Worm (Caenorhabditis elegans) whole organism, L4/young adult: ENCODE results near the gene mrps-34.

Experiments used
- W03F9.2 ChIP-seq: fragments of 150-350 bp; optimal IDR thresholded peaks from 2 replicates; lab custom pipeline; 2014; ENCODE audit warnings: missing biosample characterization, missing genetic modification characterization
- dao-5 ChIP-seq: sonication (generic microtip); optimal IDR thresholded peaks from 2 replicates; lab custom pipeline; 2016; ENCODE audit warnings: missing genotype, missing genetic modification characterization, moderate library complexity, missing compliant biosample characterization
- him-1 ChIP-seq: sonication (generic microtip); optimal IDR thresholded peaks from 2 replicates; lab custom pipeline; 2016; ENCODE audit warnings: missing genotype, missing genetic modification reagents, missing genetic modification characterization, missing compliant biosample characterization

DNA sequence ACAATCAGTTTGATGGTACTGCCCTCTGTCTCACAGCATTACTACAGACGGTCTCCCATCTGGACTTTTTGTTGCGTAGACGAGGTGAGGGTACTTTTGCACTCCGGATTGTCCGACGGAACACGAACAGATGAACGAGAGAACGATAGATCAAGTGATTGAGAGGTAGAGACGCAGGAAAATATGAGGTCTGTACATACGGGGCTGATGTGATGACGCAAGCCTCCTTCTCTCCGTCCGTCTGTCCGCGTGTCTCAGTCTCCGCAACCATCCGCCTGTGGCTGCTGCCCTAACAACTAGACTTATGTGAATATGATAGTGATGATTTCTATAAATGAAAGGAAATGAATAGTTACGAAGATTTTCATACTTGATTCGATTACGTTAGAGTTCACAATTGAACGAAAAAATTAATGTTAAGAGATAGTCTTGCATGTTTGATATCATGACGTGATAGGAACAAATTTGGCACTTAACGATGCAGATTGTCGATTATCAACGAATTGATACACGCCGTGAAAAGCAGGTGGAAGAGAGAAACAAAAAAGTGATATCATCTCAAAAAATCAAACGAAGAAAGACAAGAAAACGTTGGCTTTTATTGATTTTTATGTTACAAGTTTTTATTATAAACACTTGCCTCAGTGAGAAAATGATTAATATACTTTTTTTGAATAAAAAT is 39.6 kb downstream of the mrps-34 start:
- no peak for TF ChIP-seq dao-5 (tag; lab: Kevin White, UChicago)
- no peak for TF ChIP-seq him-1 (tag; lab: Kevin White, UChicago)
- TF ChIP-seq W03F9.2 = no peak
